Worm (Caenorhabditis elegans) whole organism, L4/young adult: ENCODE results near the gene emb-8.
A peak's percentile ranks its signal among the peaks of the same experiment; 100 is the strongest.
"Not testable (repeated sequence)": the region's sequence is repeated elsewhere in the genome, so short reads cannot be mapped to it uniquely, and the experiment has no call there.

Experiments
- W03F9.2 ChIP-seq: fragments of 150-350 bp; optimal IDR thresholded peaks from 2 replicates; lab custom pipeline; 2014; ENCODE audit warnings: missing biosample characterization, missing genetic modification characterization
- him-1 ChIP-seq: sonication (generic microtip); optimal IDR thresholded peaks from 2 replicates; lab custom pipeline; 2016; ENCODE audit warnings: missing genotype, missing genetic modification reagents, missing genetic modification characterization, missing compliant biosample characterization

ce11 chrIII:5211137-5211648, 11.7 kb upstream of the emb-8 start:
- peak; percentile 46 for TF ChIP-seq W03F9.2 (tag; lab: Kevin White, UChicago)
- TF ChIP-seq him-1, result not testable (repeated sequence)
